Worm (Caenorhabditis elegans) whole organism, mixed stage, embryonic: ENCODE results near the gene unc-69.

ENCODE experiments used
- elt-1 ChIP-seq: sonication (generic microtip); optimal IDR thresholded peaks from 2 replicates; lab custom pipeline; 2017; ENCODE audit warnings: missing genetic modification characterization, mild to moderate bottlenecking, missing compliant biosample characterization, antibody characterized with exemption, moderate library complexity, borderline replicate concordance; ENCODE audit not compliant: insufficient read depth
- nhr-12 ChIP-seq: fragments of 150-350 bp; optimal IDR thresholded peaks from 2 replicates; lab custom pipeline; 2014; ENCODE audit warnings: missing biosample characterization, missing genetic modification characterization
- nhr-76 ChIP-seq: sonication (generic microtip); optimal IDR thresholded peaks from 2 replicates; lab custom pipeline; 2017; ENCODE audit warnings: missing biosample characterization, missing genetic modification characterization
- snpc-4 ChIP-seq: fragments of 150-350 bp; optimal IDR thresholded peaks from 2 replicates; lab custom pipeline; 2014; ENCODE audit warnings: missing biosample characterization, missing genetic modification characterization

DNA sequence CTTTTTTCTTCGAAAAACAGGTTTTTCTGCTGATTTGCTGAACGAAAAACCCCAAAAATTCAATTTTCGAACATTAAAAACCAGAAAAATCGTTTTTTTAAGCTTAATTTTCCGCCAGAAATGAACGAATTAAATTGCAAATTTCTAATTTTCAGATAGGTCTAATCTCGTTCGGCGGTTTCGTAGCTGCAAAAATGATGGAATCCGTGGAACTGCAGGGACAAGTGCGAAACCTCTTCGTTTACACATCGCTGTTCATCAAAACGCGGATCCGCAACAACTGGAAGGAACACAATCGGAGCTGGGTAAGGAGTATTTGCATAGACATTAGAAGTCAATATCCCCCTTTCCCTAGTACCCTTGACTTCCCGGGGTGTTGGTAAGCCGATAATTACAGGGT is 17.4 kb downstream of the unc-69 start:
- TF ChIP-seq nhr-12 (tag; lab: Kevin White, UChicago) (no peak), snpc-4 (no peak), elt-1 (tag; lab: Kevin White, UChicago) (no peak), nhr-76 (tag; lab: Kevin White, UChicago) (no peak)
